Worm (Caenorhabditis elegans): ENCODE measurements around the gene R05D8.11.

The R05D8.11 gene

DNA sequence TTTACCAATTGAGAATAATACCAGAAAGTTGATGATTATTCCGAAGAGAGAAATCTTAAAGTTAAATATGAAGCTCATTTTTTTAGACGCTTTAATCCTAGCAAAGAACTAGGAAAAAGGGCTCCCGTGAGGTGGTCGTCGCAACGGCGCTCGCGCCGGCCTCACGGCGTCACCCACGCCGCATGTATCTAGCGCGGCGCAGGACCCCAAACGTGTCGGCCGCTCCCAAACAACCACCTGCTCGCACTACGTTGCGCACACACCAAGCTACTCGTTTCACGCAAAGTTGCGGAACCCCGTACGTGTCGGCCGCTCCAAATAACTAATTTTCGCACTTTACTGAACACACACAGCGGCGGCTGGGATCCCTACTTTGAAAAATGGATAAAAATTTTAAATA, 34.3 kb downstream of the R05D8.11 start:
- TF ChIP-seq him-1 (tag; optimal IDR thresholded peaks at IDR 0.05) = no peak
- no peak for TF ChIP-seq W03F9.2 (tag; optimal IDR thresholded peaks at IDR 0.05)
- TF ChIP-seq dao-5 (tag; optimal IDR thresholded peaks at IDR 0.05) = no peak

ce11 chrV:2742298-2742697, 38.4 kb downstream of the R05D8.11 start, which contains the start of gene srg-62:
srg-62 (minus strand) TSS chrV:2742398.
- no peak for TF ChIP-seq dao-5 (tag; optimal IDR thresholded peaks at IDR 0.05)
- no peak for TF ChIP-seq him-1 (tag; optimal IDR thresholded peaks at IDR 0.05)
- TF ChIP-seq W03F9.2 (tag; optimal IDR thresholded peaks at IDR 0.05) = no peak

DNA sequence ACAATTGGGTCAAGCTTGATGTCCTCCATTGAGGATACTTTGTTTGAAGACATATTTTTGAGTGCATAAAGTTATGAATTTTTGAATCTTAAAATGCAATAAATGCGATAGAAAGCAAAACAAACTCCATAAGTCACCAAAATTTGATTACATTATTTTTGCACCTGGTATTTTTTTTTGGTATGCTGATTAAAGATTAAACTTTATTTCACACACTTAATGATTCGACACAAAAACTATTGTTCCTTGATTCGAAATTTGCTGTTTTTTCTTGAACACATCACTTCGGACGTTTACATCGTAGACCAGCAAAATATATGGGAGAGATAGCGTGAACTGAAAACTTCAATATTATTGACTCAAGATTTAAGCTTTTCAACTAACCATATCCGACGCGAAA, 40.5 kb downstream of the R05D8.11 start, which contains the start of gene srg-61:
srg-61 (minus strand) TSS at position 101 of the 400 bp plus-strand sequence.
- no peak for TF ChIP-seq him-1 (tag; optimal IDR thresholded peaks at IDR 0.05)
- no peak for TF ChIP-seq W03F9.2 (tag; optimal IDR thresholded peaks at IDR 0.05)
- no peak for TF ChIP-seq dao-5 (tag; optimal IDR thresholded peaks at IDR 0.05)

DNA sequence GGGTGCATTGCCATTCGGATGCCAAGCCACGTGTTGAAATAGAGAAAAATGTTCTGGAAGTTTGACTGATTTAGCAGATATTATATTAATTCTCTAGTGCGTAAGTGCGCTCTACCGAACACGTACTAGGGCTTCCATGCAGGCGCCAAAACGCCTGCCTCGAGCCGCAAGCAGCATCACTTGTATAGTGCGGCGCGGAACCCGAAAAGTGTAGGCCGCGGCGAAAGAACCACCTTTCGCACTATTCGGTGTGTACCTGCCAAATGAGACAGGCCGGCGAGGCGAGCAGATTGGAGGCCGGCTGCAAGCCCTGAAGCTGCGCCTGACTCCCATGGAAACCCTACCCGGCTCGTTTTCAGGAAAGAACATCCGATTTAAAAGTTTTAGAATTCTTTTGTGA, 41.1 kb downstream of the R05D8.11 start:
- TF ChIP-seq him-1 (tag; optimal IDR thresholded peaks at IDR 0.05) (no peak), W03F9.2 (tag; optimal IDR thresholded peaks at IDR 0.05) (no peak), dao-5 (tag; optimal IDR thresholded peaks at IDR 0.05) (no peak)

DNA sequence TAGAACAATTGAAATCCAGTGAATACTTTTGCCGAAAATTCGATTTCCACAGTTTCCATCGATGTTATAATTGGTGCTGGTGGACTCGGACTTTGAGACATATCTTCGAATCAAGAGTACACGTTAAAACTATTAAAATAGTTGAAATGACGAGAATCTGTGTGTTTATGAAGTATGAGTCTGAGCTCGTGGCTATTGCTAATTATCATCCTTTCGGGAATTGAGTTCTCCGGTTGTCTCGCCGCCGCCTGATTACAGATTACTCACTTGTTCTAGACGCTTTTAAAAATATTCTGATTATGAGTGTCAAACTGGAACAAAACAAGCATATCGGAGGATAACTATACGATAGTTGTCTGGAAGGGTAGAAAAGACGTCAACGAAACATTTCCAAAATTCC, 42.5 kb downstream of the R05D8.11 start, which contains the start of gene srg-56:
srg-56 (minus strand) TSS at position 101 of the 400 bp plus-strand sequence.
- TF ChIP-seq dao-5 (tag; optimal IDR thresholded peaks at IDR 0.05) = no peak
- TF ChIP-seq him-1 (tag; optimal IDR thresholded peaks at IDR 0.05) = no peak
- no peak for TF ChIP-seq W03F9.2 (tag; optimal IDR thresholded peaks at IDR 0.05)

DNA sequence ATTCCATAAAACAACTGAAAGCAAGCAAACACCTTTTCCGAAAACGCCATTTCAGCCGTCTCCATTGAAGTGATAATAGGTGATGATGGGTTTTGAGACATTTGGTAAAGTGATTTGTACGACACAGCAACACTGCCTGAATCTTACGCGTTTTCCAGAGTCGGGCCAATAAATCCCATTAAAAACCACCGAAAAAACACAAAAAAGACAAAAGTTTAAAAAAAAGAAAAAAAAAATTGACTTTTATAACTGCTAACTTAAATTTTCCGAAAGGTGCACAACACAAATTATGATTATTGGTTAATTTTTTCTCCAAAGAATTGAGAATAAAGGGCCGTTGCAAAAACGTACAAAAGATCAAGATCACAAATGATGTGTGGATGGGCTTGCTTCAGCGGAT, 46.3 kb downstream of the R05D8.11 start, which contains the start of gene srg-57:
srg-57 (minus strand) TSS at position 101 of the 400 bp plus-strand sequence.
- TF ChIP-seq him-1 (tag; optimal IDR thresholded peaks at IDR 0.05) = no peak
- TF ChIP-seq W03F9.2 (tag; optimal IDR thresholded peaks at IDR 0.05) = no peak
- no peak for TF ChIP-seq dao-5 (tag; optimal IDR thresholded peaks at IDR 0.05)

DNA sequence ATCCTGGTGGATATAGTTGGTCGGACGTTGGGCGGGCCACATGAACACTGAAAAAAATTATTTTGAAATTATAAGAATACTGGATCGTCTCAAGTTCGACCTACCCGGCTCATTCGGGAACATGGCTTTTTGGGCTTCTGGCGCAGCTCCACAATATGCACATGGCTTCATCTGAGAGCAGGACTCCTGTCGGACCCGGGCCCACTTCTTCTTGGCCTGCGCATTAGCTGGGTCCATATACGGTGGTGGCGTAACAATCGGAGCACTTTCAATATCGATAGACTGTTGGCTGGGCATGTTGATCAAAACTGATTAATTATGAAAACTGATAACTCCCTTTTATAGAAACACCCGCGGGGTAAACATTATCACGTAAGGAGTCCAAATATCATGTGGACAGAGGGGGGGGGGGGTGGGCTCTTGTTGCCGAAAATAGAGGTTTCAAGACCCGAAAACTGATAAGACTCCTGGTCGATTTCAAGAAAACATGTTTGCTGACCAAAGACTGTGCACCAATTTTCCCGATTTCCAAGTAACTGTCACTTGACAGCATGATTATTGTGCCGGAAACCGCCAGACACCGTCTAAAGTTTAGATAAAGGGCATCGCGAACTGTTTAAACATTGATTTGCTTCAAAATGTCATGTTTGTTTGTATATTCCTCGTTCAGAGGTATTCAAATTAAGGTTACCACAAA, 49.8 kb downstream of the R05D8.11 start, which contains the start of gene dod-3:
dod-3 (minus strand) TSS at position 315 of the 697 bp plus-strand sequence.
- TF ChIP-seq W03F9.2 (tag; optimal IDR thresholded peaks at IDR 0.05) = no peak
- no peak for TF ChIP-seq dao-5 (tag; optimal IDR thresholded peaks at IDR 0.05)
- TF ChIP-seq him-1 (tag; optimal IDR thresholded peaks at IDR 0.05) = no peak

All from whole organism, L4/young adult.